Fruit fly (Drosophila melanogaster) S2 (cell line): ENCODE results near the gene CG14086.

Experiments used
- CG8478 ChIP-seq: fragments of >200 bp; optimal IDR thresholded peaks from 2 replicates; lab custom pipeline; 2018
- CTCF ChIP-seq, 2 experiments: fragments of >200 bp; optimal IDR thresholded peaks; 2 replicates each; lab custom pipeline; 2018

- no peak for TF ChIP-seq CG8478 (lab: Kevin White, UChicago)
- TF ChIP-seq CTCF (optimal IDR thresholded peaks at IDR 0.05; lab: Kevin White, UChicago), result no peak
These were observed 41.5 kb upstream of the CG14086 start for dm6 chr3L:19233798-19234781.
